Fruit fly (Drosophila melanogaster) whole organism, embryonic: ENCODE data around the gene CG5139.

Experiments used
- Atf-2 ChIP-seq: fragments of 200-800 bp; sonication (Bioruptor generic); optimal IDR thresholded peaks from 2 replicates; lab custom pipeline; 2016; ENCODE audit warnings: missing biosample characterization, missing genetic modification characterization
- BEAF-32 ChIP-seq: fragments of 200-800 bp; sonication (Bioruptor generic); optimal IDR thresholded peaks from 3 replicates; lab custom pipeline; 2017; ENCODE audit warnings: missing biosample characterization, missing genetic modification characterization, mild to moderate bottlenecking, moderate library complexity, missing genetic modification reagents
- CG10979 ChIP-seq: fragments of 200-800 bp; sonication (Bioruptor generic); optimal IDR thresholded peaks from 2 replicates; lab custom pipeline; 2018; ENCODE audit warnings: missing biosample characterization, mild to moderate bottlenecking, missing genetic modification characterization, moderate library complexity
- CG11560 ChIP-seq: fragments of 200-800 bp; sonication (Bioruptor generic); IDR thresholded peaks from 3 replicates; pipeline ENCODE4 v1.3.6; 2022; ENCODE audit warnings: missing biosample characterization, missing genetic modification characterization
- CG13287 ChIP-seq: fragments of 200-800 bp; sonication (Bioruptor generic); IDR thresholded peaks from 2 replicates; pipeline ENCODE4 v1.3.6; 2022; ENCODE audit warnings: missing biosample characterization, missing genetic modification characterization; ENCODE audit not compliant: partially characterized antibody
- CG15514 ChIP-seq: fragments of 200-800 bp; sonication (Bioruptor generic); optimal IDR thresholded peaks from 3 replicates; lab custom pipeline; 2017; ENCODE audit warnings: missing biosample characterization, missing genetic modification characterization, mild to moderate bottlenecking, moderate library complexity, missing genetic modification reagents
- CG17359 ChIP-seq: fragments of 200-800 bp; sonication (Bioruptor generic); optimal IDR thresholded peaks from 3 replicates; lab custom pipeline; 2018; ENCODE audit warnings: missing biosample characterization, mild to moderate bottlenecking, missing genetic modification characterization, moderate library complexity
- CG18011 ChIP-seq: fragments of 200-800 bp; sonication (Bioruptor generic); optimal IDR thresholded peaks from 2 replicates; lab custom pipeline; 2017; ENCODE audit warnings: missing biosample characterization, missing genetic modification characterization, mild to moderate bottlenecking, moderate library complexity, missing genotype
- CG2129 ChIP-seq: fragments of 200-800 bp; sonication (Bioruptor generic); IDR thresholded peaks from 2 replicates; pipeline ENCODE4 v1.3.6; 2022; ENCODE audit warnings: missing biosample characterization, missing genetic modification characterization; ENCODE audit not compliant: partially characterized antibody
- CG32772 ChIP-seq: fragments of 200-800 bp; sonication (Bioruptor generic); IDR thresholded peaks from 2 replicates; pipeline ENCODE4 v1.3.6; 2022; ENCODE audit warnings: missing biosample characterization, missing genetic modification characterization
- CG33557 ChIP-seq: fragments of 200-800 bp; sonication (Bioruptor generic); optimal IDR thresholded peaks from 2 replicates; lab custom pipeline; 2019; ENCODE audit warnings: missing biosample characterization, mild to moderate bottlenecking, missing genetic modification characterization, moderate library complexity
- CG34422 ChIP-seq: fragments of 200-800 bp; sonication (Bioruptor generic); IDR thresholded peaks from 3 replicates; pipeline ENCODE4 v1.3.6; 2022; ENCODE audit warnings: missing biosample characterization, missing genetic modification characterization
- CG4820 ChIP-seq: fragments of 200-800 bp; sonication (Bioruptor generic); optimal IDR thresholded peaks from 3 replicates; lab custom pipeline; 2016; ENCODE audit warnings: missing biosample characterization, missing genetic modification characterization
- CG8388 ChIP-seq: fragments of 200-800 bp; sonication (Bioruptor generic); optimal IDR thresholded peaks from 2 replicates; lab custom pipeline; 2019; ENCODE audit warnings: missing biosample characterization, mild to moderate bottlenecking, missing genetic modification characterization, moderate library complexity
- CG8924 ChIP-seq: fragments of 200-800 bp; optimal IDR thresholded peaks from 3 replicates; lab custom pipeline; 2019; ENCODE audit warnings: missing biosample characterization, mild to moderate bottlenecking, missing genetic modification characterization, moderate library complexity
- CG9609 ChIP-seq: fragments of 200-800 bp; sonication (Bioruptor generic); optimal IDR thresholded peaks from 3 replicates; lab custom pipeline; 2016; ENCODE audit warnings: missing biosample characterization, missing genetic modification characterization
- Chrac-16 ChIP-seq: fragments of 200-800 bp; sonication (Bioruptor generic); optimal IDR thresholded peaks from 3 replicates; lab custom pipeline; 2016; ENCODE audit warnings: missing biosample characterization, missing genetic modification characterization
- CoRest ChIP-seq: fragments of 200-800 bp; sonication (Bioruptor generic); optimal IDR thresholded peaks from 3 replicates; lab custom pipeline; 2018; ENCODE audit warnings: missing biosample characterization, mild to moderate bottlenecking, missing genetic modification characterization, moderate library complexity
- Ets65A ChIP-seq: fragments of 200-800 bp; sonication (Bioruptor generic); peaks from one replicate; lab custom pipeline; 2016; ENCODE audit warnings: missing biosample characterization, missing genetic modification characterization
- Gug ChIP-seq: fragments of 200-800 bp; sonication (Bioruptor generic); IDR thresholded peaks from 4 replicates; pipeline ENCODE4 v1.3.6; 2022; ENCODE audit warnings: missing biosample characterization, missing genetic modification characterization
- Hey ChIP-seq: fragments of 200-800 bp; sonication (Bioruptor generic); optimal IDR thresholded peaks from 3 replicates; lab custom pipeline; 2018; ENCODE audit warnings: missing biosample characterization, mild to moderate bottlenecking, missing genetic modification characterization
- Jarid2 ChIP-seq: fragments of 200-800 bp; sonication (Bioruptor generic); optimal IDR thresholded peaks from 3 replicates; lab custom pipeline; 2017; ENCODE audit warnings: mild to moderate bottlenecking, missing biosample characterization, missing genetic modification reagents, missing genetic modification characterization
- Mad ChIP-seq: fragments of 200-800 bp; sonication (Bioruptor generic); optimal IDR thresholded peaks from 2 replicates; lab custom pipeline; 2016; ENCODE audit warnings: missing biosample characterization, missing genetic modification characterization
- Six4 ChIP-seq: fragments of 200-800 bp; sonication (Bioruptor generic); optimal IDR thresholded peaks from 2 replicates; lab custom pipeline; 2016; ENCODE audit warnings: missing biosample characterization, missing genetic modification characterization
- amos ChIP-seq: fragments of 200-800 bp; sonication (Bioruptor generic); IDR thresholded peaks from 2 replicates; pipeline ENCODE4 v1.3.6; 2022; ENCODE audit warnings: missing biosample characterization, missing genetic modification characterization; ENCODE audit not compliant: partially characterized antibody
- chinmo ChIP-seq: fragments of 200-800 bp; sonication (Bioruptor generic); IDR thresholded peaks from 4 replicates; pipeline ENCODE4 v1.3.6; 2022; ENCODE audit warnings: missing biosample characterization, missing genetic modification characterization; ENCODE audit not compliant: partially characterized antibody
- chn ChIP-seq: fragments of 200-800 bp; sonication (Bioruptor generic); optimal IDR thresholded peaks from 2 replicates; lab custom pipeline; 2016; ENCODE audit warnings: missing biosample characterization, missing genetic modification characterization
- dan ChIP-seq: fragments of 200-800 bp; sonication (Bioruptor generic); IDR thresholded peaks from 2 replicates; pipeline ENCODE4 v1.3.6; 2022; ENCODE audit warnings: missing biosample characterization, missing genetic modification characterization
- fd3F ChIP-seq: fragments of 200-800 bp; sonication (Bioruptor generic); optimal IDR thresholded peaks from 2 replicates; lab custom pipeline; 2018; ENCODE audit warnings: missing biosample characterization, mild to moderate bottlenecking, missing genetic modification characterization, moderate library complexity
- hb ChIP-seq: fragments of 200-800 bp; sonication (Bioruptor generic); IDR thresholded peaks from 3 replicates; pipeline ENCODE4 v1.3.6; 2022; ENCODE audit warnings: missing biosample characterization, missing genetic modification characterization; ENCODE audit not compliant: partially characterized antibody
- her ChIP-seq: fragments of 200-800 bp; sonication (Bioruptor generic); optimal IDR thresholded peaks from 2 replicates; lab custom pipeline; 2016; ENCODE audit warnings: missing biosample characterization, missing genetic modification characterization
- inv ChIP-seq: fragments of 200-800 bp; sonication (Bioruptor generic); IDR thresholded peaks from 2 replicates; pipeline ENCODE4 v1.3.6; 2022; ENCODE audit warnings: missing biosample characterization, missing genetic modification characterization; ENCODE audit not compliant: partially characterized antibody
- jumu ChIP-seq: fragments of 200-800 bp; sonication (Bioruptor generic); optimal IDR thresholded peaks from 3 replicates; lab custom pipeline; 2016; ENCODE audit warnings: missing biosample characterization, missing genetic modification characterization
- knrl ChIP-seq: fragments of 200-800 bp; sonication (Bioruptor generic); IDR thresholded peaks from 3 replicates; pipeline ENCODE4 v1.3.6; 2022; ENCODE audit warnings: missing biosample characterization, missing genetic modification characterization; ENCODE audit not compliant: partially characterized antibody
- lmd ChIP-seq: fragments of 200-800 bp; sonication (Bioruptor generic); IDR thresholded peaks from 2 replicates; pipeline ENCODE4 v1.3.6; 2022; ENCODE audit warnings: missing biosample characterization, missing genetic modification characterization
- nmo ChIP-seq: fragments of 200-800 bp; sonication (Bioruptor generic); optimal IDR thresholded peaks from 2 replicates; lab custom pipeline; 2018; ENCODE audit warnings: missing biosample characterization, mild to moderate bottlenecking, missing genetic modification characterization, moderate library complexity
- prd ChIP-seq, 3 experiments: fragments of >200 bp in 2 of 3; fragments of 200-800 bp in 1 of 3; sonication (Bioruptor generic) in 1 of 3; optimal IDR thresholded peaks in 2 of 3; IDR thresholded peaks in 1 of 3; 2 replicates in 2 of 3; 3 replicates in 1 of 3; pipeline versions ENCODE4 v1.3.6 to Lab custom; 2017 to 2022; ENCODE audit warnings: missing biosample characterization in 1 of 3, missing genetic modification characterization in 1 of 3
- repo ChIP-seq: fragments of 200-800 bp; sonication (Bioruptor generic); optimal IDR thresholded peaks from 2 replicates; lab custom pipeline; 2016; ENCODE audit warnings: missing biosample characterization, missing genetic modification characterization
- scrt ChIP-seq: fragments of 200-800 bp; sonication (Bioruptor generic); optimal IDR thresholded peaks from 2 replicates; lab custom pipeline; 2018; ENCODE audit warnings: missing biosample characterization, mild to moderate bottlenecking, missing genetic modification characterization, moderate library complexity
- stwl ChIP-seq: fragments of 200-800 bp; sonication (Bioruptor generic); optimal IDR thresholded peaks from 3 replicates; lab custom pipeline; 2018; ENCODE audit warnings: missing biosample characterization, mild to moderate bottlenecking, missing genetic modification characterization, moderate library complexity
- zen2 ChIP-seq: fragments of 200-800 bp; sonication (Bioruptor generic); IDR thresholded peaks from 3 replicates; pipeline ENCODE4 v1.3.6; 2022; ENCODE audit warnings: missing biosample characterization, missing genetic modification characterization; ENCODE audit not compliant: partially characterized antibody

The CG5139 gene

DNA sequence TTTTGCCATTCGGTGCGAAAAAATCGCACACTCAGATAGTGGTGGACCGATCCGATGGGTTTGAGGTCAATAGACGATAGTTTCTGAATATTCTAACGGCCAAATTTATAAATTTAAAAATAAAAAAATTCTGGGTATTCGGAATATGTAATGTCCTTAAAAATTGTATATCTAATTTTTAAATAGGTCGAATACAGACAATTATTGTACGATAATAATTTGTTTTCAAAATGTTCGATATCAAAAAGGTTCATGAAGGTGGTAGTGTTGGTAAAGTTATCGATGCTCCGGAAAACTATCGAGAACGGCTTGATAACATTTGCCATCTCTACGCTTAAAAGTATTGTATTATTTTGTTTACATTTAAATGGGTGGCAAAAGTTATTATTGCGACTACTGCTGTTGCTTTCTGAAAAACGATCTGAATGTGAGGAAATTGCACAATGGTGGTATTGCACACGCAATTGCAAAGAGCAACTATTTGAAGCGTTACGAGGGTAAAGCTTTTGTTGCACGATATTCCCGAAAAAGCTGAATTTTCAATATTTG lies 29.1 kb downstream of the CG5139 start, which contains the start of the genes CG31922 and Plap (continued):
- TF ChIP-seq inv (GFP tag; lab: Robert Waterston, UW) (peak; percentile 91), CG32772 (GFP tag; lab: Robert Waterston, UW) (no peak), CG4820 (GFP tag; lab: Kevin White, UChicago) (peak; percentile 56), Mad (peak; percentile 70), CG15514 (peak; percentile 83), CG10979 (peak; percentile 54), stwl (tag; lab: Kevin White, UChicago) (peak; percentile 74), Six4 (GFP tag; lab: Kevin White, UChicago) (peak; percentile 41), Hey (tag; lab: Kevin White, UChicago) (no peak), chinmo (peak; percentile 75; the same call in 2 of the 4 replicates), CG33557 (GFP tag; lab: Kevin White, UChicago) (peak; percentile 61), CG13287 (GFP tag; lab: Robert Waterston, UW) (peak; percentile 95), scrt (GFP tag; lab: Kevin White, UChicago) (no peak), her (GFP tag; lab: Kevin White, UChicago) (peak; percentile 9), BEAF-32 (GFP tag; lab: Kevin White, UChicago) (peak; percentile 97), CG34422 (GFP tag; lab: Robert Waterston, UW) (no peak), Ets65A (peak; percentile 95), jumu (GFP tag; lab: Kevin White, UChicago) (peak; percentile 39), dan (GFP tag; lab: Robert Waterston, UW) (no peak), chn (peak; percentile 72), CG2129 (GFP tag; lab: Robert Waterston, UW) (peak; percentile 91), prd (optimal IDR thresholded peaks at IDR 0.05; lab: Kevin White, UChicago) (no peak), prd (GFP tag; IDR thresholded peaks at IDR 0.05; lab: Robert Waterston, UW) (peak; percentile 74; the same call in 2 of the 3 replicates), Atf-2 (peak; percentile 32), nmo (GFP tag; lab: Kevin White, UChicago) (peak; percentile 85), zen2 (GFP tag; lab: Robert Waterston, UW) (peak; percentile 73; the same call in 2 of the 3 replicates), Gug (GFP tag; lab: Robert Waterston, UW) (peak; percentile 64; the same call in 2 of the 4 replicates), Chrac-16 (GFP tag; lab: Kevin White, UChicago) (peak; percentile 64), amos (GFP tag; lab: Robert Waterston, UW) (peak; percentile 82; the same call in 1 of the 2 replicates), CoRest (tag; lab: Kevin White, UChicago) (peak; percentile 87), Jarid2 (GFP tag; lab: Kevin White, UChicago) (no peak), lmd (GFP tag; lab: Robert Waterston, UW) (peak; percentile 43; the same call in 1 of the 2 replicates), CG8924 (tag; lab: Kevin White, UChicago) (peak; percentile 68), CG17359 (peak; percentile 40), repo (GFP tag; lab: Kevin White, UChicago) (peak; percentile 7), CG18011 (GFP tag; lab: Kevin White, UChicago) (peak; percentile 53), hb (GFP tag; lab: Robert Waterston, UW) (peak; percentile 88), fd3F (GFP tag; lab: Kevin White, UChicago) (peak; percentile 57), knrl (GFP tag; lab: Robert Waterston, UW) (peak; percentile 95), CG8388 (GFP tag; lab: Kevin White, UChicago) (peak; percentile 58), CG9609 (GFP tag; lab: Kevin White, UChicago) (peak; percentile 27), CG11560 (tag; lab: Robert Waterston, UW) (0 out of 3 replicates have a peak, but pooled peaks have one; percentile 55)
